Fruit fly (Drosophila melanogaster): ENCODE results near the gene neo.

Gene neo

DNA sequence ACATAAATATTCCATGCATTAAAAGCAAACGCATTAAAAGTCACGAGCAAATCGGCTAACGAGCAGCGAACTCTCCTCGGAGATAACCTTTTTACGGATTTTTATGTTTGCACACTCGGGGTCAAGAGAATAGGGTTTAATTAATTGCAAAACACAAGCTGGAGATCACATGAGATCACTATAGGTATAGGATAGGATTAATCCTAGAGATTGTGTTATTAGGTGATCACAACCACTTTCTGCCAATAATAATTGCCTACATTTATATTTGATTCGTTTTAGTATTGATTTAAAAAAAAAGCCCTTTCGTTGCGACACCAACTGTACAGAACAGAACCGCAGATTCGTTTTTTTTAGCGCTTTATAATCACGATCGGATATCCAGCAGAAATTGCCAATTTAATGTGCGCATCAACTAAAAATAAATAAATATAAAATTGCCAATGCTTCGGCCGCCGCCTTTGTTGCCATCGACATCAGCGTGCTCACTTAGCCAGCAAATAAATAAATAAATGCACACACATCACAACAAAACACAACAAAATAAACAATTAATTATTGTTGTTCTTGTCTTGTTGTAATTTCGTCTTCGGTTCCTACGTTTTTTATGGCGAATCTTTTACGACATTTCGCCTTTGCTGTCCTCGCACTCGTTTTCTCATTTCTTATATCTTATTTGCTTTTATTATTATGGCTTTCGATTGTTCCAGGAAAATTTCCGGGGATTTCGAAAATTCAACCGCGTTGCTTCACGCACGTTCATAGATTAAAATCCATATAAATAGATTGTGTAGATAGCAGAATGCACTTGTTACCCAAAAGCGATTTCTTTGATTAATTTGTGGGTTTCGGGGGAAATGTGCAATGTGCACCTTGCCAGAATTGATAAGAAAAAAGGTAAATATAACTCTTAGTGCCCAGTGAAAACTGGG, 42.9 kb upstream of the neo start:
- peak; percentile 10 for TF ChIP-seq lz (GFP tag; optimal IDR thresholded peaks at IDR 0.05)
- no peak for TF ChIP-seq fd59A (GFP tag; optimal IDR thresholded peaks at IDR 0.05)
- peak; percentile 25 for TF ChIP-seq cyc (GFP tag; optimal IDR thresholded peaks at IDR 0.05)
- TF ChIP-seq Blimp-1 (GFP tag; optimal IDR thresholded peaks at IDR 0.05) = no peak
- TF ChIP-seq CG7368 (GFP tag; optimal IDR thresholded peaks at IDR 0.05) = no peak
- no peak for TF ChIP-seq fd85E (GFP tag; optimal IDR thresholded peaks at IDR 0.05)
- peak; percentile 42 for TF ChIP-seq topi (GFP tag; optimal IDR thresholded peaks at IDR 0.05)
- peak; percentile 70 for TF ChIP-seq Eip93F (GFP tag; optimal IDR thresholded peaks at IDR 0.05)
- peak; percentile 31 for TF ChIP-seq CG3919 (GFP tag; optimal IDR thresholded peaks at IDR 0.05)
- TF ChIP-seq spab (GFP tag; optimal IDR thresholded peaks at IDR 0.05) = peak; percentile 5
- TF ChIP-seq Lpt (GFP tag; optimal IDR thresholded peaks at IDR 0.05) = no peak
- peak; percentile 87 for TF ChIP-seq svp (GFP tag)
- TF ChIP-seq Eip75B (GFP tag; optimal IDR thresholded peaks at IDR 0.05) = peak; percentile 8
- TF ChIP-seq CG6854 (GFP tag; optimal IDR thresholded peaks at IDR 0.05) = peak; percentile 26
- peak; percentile 6 for TF ChIP-seq Met (GFP tag; optimal IDR thresholded peaks at IDR 0.05)
- TF ChIP-seq Eip78C (GFP tag) = peak; percentile 83
- peak; percentile 29 for TF ChIP-seq esn (GFP tag; optimal IDR thresholded peaks at IDR 0.05)

DNA sequence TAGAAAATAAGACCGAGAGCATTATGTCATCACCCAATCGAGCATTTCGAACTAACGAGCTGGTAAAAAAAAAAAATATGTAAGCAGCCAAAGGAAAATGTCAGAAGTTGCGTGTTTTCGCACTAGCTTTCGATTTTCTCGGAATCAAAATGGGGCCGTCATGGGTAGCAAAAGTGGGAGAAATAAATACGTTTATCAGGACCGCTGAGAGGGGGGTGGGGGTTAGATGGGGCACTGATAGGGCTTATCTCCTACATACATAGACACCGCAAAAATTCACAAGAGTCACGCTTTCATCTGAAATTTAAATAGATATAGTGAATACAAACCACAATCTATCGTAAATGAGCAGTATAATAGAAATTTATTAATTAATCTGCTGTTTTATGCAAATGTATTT, 41.7 kb upstream of the neo start:
- peak; percentile 40 for TF ChIP-seq svp (GFP tag)
- TF ChIP-seq Eip78C (GFP tag) = peak; percentile 13
- no peak for TF ChIP-seq cyc (GFP tag; optimal IDR thresholded peaks at IDR 0.05)
- TF ChIP-seq eg (GFP tag; IDR thresholded peaks at IDR 0.05) = 0 out of 3 replicates have a peak, but pooled peaks have one; percentile 20

DNA sequence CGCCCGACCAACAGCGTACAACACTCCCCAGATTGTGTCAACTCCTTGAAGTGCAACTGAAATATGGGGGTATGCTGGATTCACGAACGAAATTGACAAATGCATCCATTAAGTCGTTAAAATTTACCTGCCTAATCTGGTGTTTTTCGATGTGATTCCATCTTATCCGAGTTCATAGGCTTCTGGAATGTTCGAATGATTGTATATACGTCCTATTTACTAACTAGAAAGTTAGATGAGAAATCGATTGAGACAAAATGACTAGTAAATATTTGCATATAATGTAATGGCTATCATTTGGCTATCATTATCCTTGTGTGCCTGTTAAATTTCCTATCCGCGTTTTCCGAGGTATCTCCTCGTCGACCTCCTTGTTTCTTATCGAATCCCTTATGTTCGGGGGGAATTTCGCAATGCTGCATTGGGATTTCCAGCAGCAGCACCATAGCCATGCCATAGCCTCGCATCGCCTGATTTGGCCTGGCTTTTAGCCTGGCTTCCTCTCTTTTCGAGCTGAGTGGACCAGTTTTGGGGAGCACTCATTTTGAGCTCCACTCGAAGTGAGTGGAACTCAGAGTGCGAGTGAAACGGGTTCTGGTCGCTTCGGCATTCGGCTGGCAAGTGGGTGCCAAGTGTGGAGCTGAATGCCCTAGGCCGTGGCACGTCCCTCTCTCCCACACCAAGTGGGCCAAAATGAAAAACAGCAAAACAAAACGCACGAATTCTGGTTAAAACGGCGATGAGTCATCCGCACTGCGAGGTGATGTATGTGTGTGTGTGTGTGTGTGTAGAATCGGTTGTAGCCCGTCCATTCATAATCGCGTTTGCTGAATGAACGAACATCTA, 40.6 kb upstream of the neo start:
- TF ChIP-seq topi (GFP tag; optimal IDR thresholded peaks at IDR 0.05) (peak; percentile 76), CG8632 (GFP tag; optimal IDR thresholded peaks at IDR 0.05) (peak; percentile 56), Hr4 (GFP tag; optimal IDR thresholded peaks at IDR 0.05) (peak; percentile 39), eg (GFP tag; IDR thresholded peaks at IDR 0.05) (no peak; the same call in 2 of the 3 replicates), Met (GFP tag; optimal IDR thresholded peaks at IDR 0.05) (peak; percentile 73), CG6276 (GFP tag; optimal IDR thresholded peaks at IDR 0.05) (no peak), achi (GFP tag; optimal IDR thresholded peaks at IDR 0.05) (peak; percentile 56), Hr39 (GFP tag; optimal IDR thresholded peaks at IDR 0.05) (peak; percentile 76), Sox15 (GFP tag; optimal IDR thresholded peaks at IDR 0.05) (peak; percentile 23), Eip78C (GFP tag) (peak; percentile 90), Eip75B (GFP tag; optimal IDR thresholded peaks at IDR 0.05) (peak; percentile 64), OdsH (GFP tag; optimal IDR thresholded peaks at IDR 0.05) (peak; percentile 64), esn (GFP tag; optimal IDR thresholded peaks at IDR 0.05) (peak; percentile 80), CG31627 (GFP tag; optimal IDR thresholded peaks at IDR 0.05) (peak; percentile 65), CG4318 (GFP tag; optimal IDR thresholded peaks at IDR 0.05) (no peak), CG10631 (GFP tag; optimal IDR thresholded peaks at IDR 0.05) (peak; percentile 63), CG6808 (GFP tag; optimal IDR thresholded peaks at IDR 0.05) (peak; percentile 67), CG9139 (GFP tag; optimal IDR thresholded peaks at IDR 0.05) (peak; percentile 22), dsx (GFP tag; optimal IDR thresholded peaks at IDR 0.05; ENCODE audit: poor library complexity, severe bottlenecking) (peak; percentile 20), CG6854 (GFP tag; optimal IDR thresholded peaks at IDR 0.05) (no peak), Ets21C (GFP tag; optimal IDR thresholded peaks at IDR 0.05) (peak; percentile 51), CG7368 (GFP tag; optimal IDR thresholded peaks at IDR 0.05) (peak; percentile 42), CG8119 (GFP tag; IDR thresholded peaks at IDR 0.05) (no peak), CG16779 (tag; optimal IDR thresholded peaks at IDR 0.05) (no peak), CG8319 (GFP tag; optimal IDR thresholded peaks at IDR 0.05) (peak; percentile 41), pdm3 (GFP tag; optimal IDR thresholded peaks at IDR 0.05) (peak; percentile 63), CG15336 (GFP tag; IDR thresholded peaks at IDR 0.05) (no peak), CG11762 (GFP tag; optimal IDR thresholded peaks at IDR 0.05; ENCODE audit: insufficient read depth) (peak; percentile 3), CG6163 (GFP tag; IDR thresholded peaks at IDR 0.05) (peak; percentile 53; the same call in 2 of the 3 replicates), net (GFP tag; optimal IDR thresholded peaks at IDR 0.05) (peak; percentile 10), ss (GFP tag; optimal IDR thresholded peaks at IDR 0.05) (peak; percentile 18 to 38), spab (GFP tag; optimal IDR thresholded peaks at IDR 0.05) (peak; percentile 34), fd59A (GFP tag; optimal IDR thresholded peaks at IDR 0.05) (peak; percentile 57), CG34406 (GFP tag; optimal IDR thresholded peaks at IDR 0.05) (peak; percentile 55)
